Fruit fly (Drosophila melanogaster) whole organism, embryonic: ENCODE results near the gene GstD7.
A peak's percentile ranks its signal among the peaks of the same experiment; 100 is the strongest.

Source experiments
- Asciz ChIP-seq: fragments of 200-800 bp; sonication (Bioruptor generic); optimal IDR thresholded peaks from 2 replicates; lab custom pipeline; 2017; ENCODE audit warnings: missing biosample characterization, mild to moderate bottlenecking, missing genetic modification characterization, missing genetic modification reagents
- Bgb ChIP-seq: fragments of 200-800 bp; sonication (Bioruptor generic); IDR thresholded peaks from 2 replicates; pipeline ENCODE4 v1.3.6; 2022; ENCODE audit warnings: missing biosample characterization, missing genetic modification characterization; ENCODE audit not compliant: partially characterized antibody
- CG14965 ChIP-seq: fragments of 200-800 bp; sonication (Bioruptor generic); optimal IDR thresholded peaks from 2 replicates; lab custom pipeline; 2016; ENCODE audit warnings: missing biosample characterization, missing genetic modification characterization, borderline replicate concordance
- CG1529 ChIP-seq: fragments of 200-800 bp; sonication (Bioruptor generic); optimal IDR thresholded peaks from 3 replicates; lab custom pipeline; 2018; ENCODE audit warnings: missing biosample characterization, missing genetic modification characterization
- CG17328 ChIP-seq: fragments of 200-800 bp; sonication (Bioruptor generic); IDR thresholded peaks from 2 replicates; pipeline ENCODE4 v1.3.6; 2022; ENCODE audit warnings: missing biosample characterization, missing genetic modification characterization
- CG17359 ChIP-seq: fragments of 200-800 bp; sonication (Bioruptor generic); optimal IDR thresholded peaks from 3 replicates; lab custom pipeline; 2018; ENCODE audit warnings: missing biosample characterization, mild to moderate bottlenecking, missing genetic modification characterization, moderate library complexity
- CG17612 ChIP-seq: fragments of 200-800 bp; sonication (Bioruptor generic); IDR thresholded peaks from 2 replicates; pipeline ENCODE4 v1.3.6; 2022; ENCODE audit warnings: missing biosample characterization, missing genetic modification characterization
- CG2889 ChIP-seq: fragments of 200-800 bp; sonication (Bioruptor generic); IDR thresholded peaks from 3 replicates; pipeline ENCODE4 v1.3.6; 2022; ENCODE audit warnings: missing biosample characterization, missing genetic modification characterization
- CG30403 ChIP-seq: fragments of 200-800 bp; sonication (Bioruptor generic); optimal IDR thresholded peaks from 3 replicates; lab custom pipeline; 2016; ENCODE audit warnings: missing biosample characterization, missing genetic modification characterization
- CG31365 ChIP-seq: fragments of 200-800 bp; sonication (Bioruptor generic); optimal IDR thresholded peaks from 2 replicates; lab custom pipeline; 2018; ENCODE audit warnings: missing biosample characterization, mild to moderate bottlenecking, missing genetic modification characterization
- CG33213 ChIP-seq: fragments of 200-800 bp; sonication (Bioruptor generic); optimal IDR thresholded peaks from 3 replicates; lab custom pipeline; 2016; ENCODE audit warnings: missing biosample characterization, missing genetic modification characterization
- CG4404 ChIP-seq: fragments of 200-800 bp; sonication (Bioruptor generic); IDR thresholded peaks from 2 replicates; pipeline ENCODE4 v1.3.6; 2022; ENCODE audit warnings: missing biosample characterization, missing genetic modification characterization
- CG4617 ChIP-seq: fragments of 200-800 bp; sonication (Bioruptor generic); optimal IDR thresholded peaks from 3 replicates; lab custom pipeline; 2016; ENCODE audit warnings: missing biosample characterization, missing genetic modification characterization, borderline replicate concordance
- CG5180 ChIP-seq: fragments of 200-800 bp; sonication (Bioruptor generic); optimal IDR thresholded peaks from 3 replicates; lab custom pipeline; 2017; ENCODE audit warnings: missing biosample characterization, missing genetic modification characterization, mild to moderate bottlenecking, moderate library complexity, missing genetic modification reagents
- CG5953 ChIP-seq: fragments of 200-800 bp; sonication (Bioruptor generic); IDR thresholded peaks from 2 replicates; pipeline ENCODE4 v1.3.6; 2022; ENCODE audit warnings: missing biosample characterization, missing genetic modification characterization
- CG6272 ChIP-seq: fragments of 200-800 bp; sonication (Bioruptor generic); IDR thresholded peaks from 2 replicates; pipeline ENCODE4 v1.3.6; 2022; ENCODE audit warnings: missing biosample characterization, missing genetic modification characterization
- CG6683 ChIP-seq: fragments of 200-800 bp; sonication (Bioruptor generic); optimal IDR thresholded peaks from 2 replicates; lab custom pipeline; 2017; ENCODE audit warnings: missing biosample characterization, mild to moderate bottlenecking, missing genetic modification characterization, missing genetic modification reagents
- CG6854 ChIP-seq: fragments of 200-800 bp; sonication (Bioruptor generic); optimal IDR thresholded peaks from 3 replicates; lab custom pipeline; 2017; ENCODE audit warnings: missing biosample characterization, mild to moderate bottlenecking, missing genetic modification characterization
- CG7963 ChIP-seq: fragments of 200-800 bp; sonication (Bioruptor generic); IDR thresholded peaks from 3 replicates; pipeline ENCODE4 v1.3.6; 2022; ENCODE audit warnings: missing biosample characterization, missing genetic modification characterization; ENCODE audit not compliant: partially characterized antibody
- CG8765 ChIP-seq: fragments of 200-800 bp; sonication (Bioruptor generic); IDR thresholded peaks from 2 replicates; pipeline ENCODE4 v1.3.6; 2022; ENCODE audit warnings: missing biosample characterization, missing genetic modification characterization
- CG9727 ChIP-seq: fragments of 200-800 bp; sonication (Bioruptor generic); optimal IDR thresholded peaks from 3 replicates; lab custom pipeline; 2017; ENCODE audit warnings: missing biosample characterization, mild to moderate bottlenecking, missing genetic modification characterization
- Drgx ChIP-seq: fragments of 200-800 bp; sonication (Bioruptor generic); IDR thresholded peaks from 2 replicates; pipeline ENCODE4 v1.3.6; 2022; ENCODE audit warnings: missing biosample characterization, missing genetic modification characterization
- Fer2 ChIP-seq: fragments of 200-800 bp; sonication (Bioruptor generic); optimal IDR thresholded peaks from 2 replicates; lab custom pipeline; 2018; ENCODE audit warnings: missing biosample characterization, mild to moderate bottlenecking, missing genetic modification characterization, moderate library complexity
- Hand ChIP-seq: fragments of 200-800 bp; sonication (Bioruptor generic); optimal IDR thresholded peaks from 2 replicates; lab custom pipeline; 2017; ENCODE audit warnings: mild to moderate bottlenecking, missing biosample characterization, missing genetic modification reagents, missing genetic modification characterization
- MBD-R2 ChIP-seq: fragments of 200-800 bp; sonication (Bioruptor generic); IDR thresholded peaks from 2 replicates; pipeline ENCODE4 v1.3.6; 2022; ENCODE audit warnings: missing biosample characterization, missing genetic modification characterization
- MESR4 ChIP-seq: fragments of 200-800 bp; sonication (Bioruptor generic); optimal IDR thresholded peaks from 2 replicates; lab custom pipeline; 2018; ENCODE audit warnings: missing biosample characterization, mild to moderate bottlenecking, missing genetic modification characterization, moderate library complexity
- Myb ChIP-seq: fragments of 200-800 bp; sonication (Bioruptor generic); optimal IDR thresholded peaks from 2 replicates; lab custom pipeline; 2016; ENCODE audit warnings: missing biosample characterization, missing genetic modification characterization
- NK7.1 ChIP-seq: fragments of 200-800 bp; sonication (Bioruptor generic); optimal IDR thresholded peaks from 3 replicates; lab custom pipeline; 2016; ENCODE audit warnings: missing biosample characterization, missing genetic modification characterization
- Oaz ChIP-seq: fragments of 200-800 bp; sonication (Bioruptor generic); IDR thresholded peaks from 2 replicates; pipeline ENCODE4 v1.3.6; 2022; ENCODE audit warnings: missing biosample characterization, missing genetic modification characterization
- Rx ChIP-seq: fragments of 200-800 bp; sonication (Bioruptor generic); IDR thresholded peaks from 2 replicates; pipeline ENCODE4 v1.3.6; 2022; ENCODE audit warnings: missing biosample characterization, missing genetic modification characterization
- Sox100B ChIP-seq: fragments of 200-800 bp; sonication (Bioruptor generic); optimal IDR thresholded peaks from 3 replicates; lab custom pipeline; 2018; ENCODE audit warnings: missing biosample characterization, mild to moderate bottlenecking, missing genetic modification characterization
- Stat92E ChIP-seq, 3 experiments: fragments of >200 bp in 2 of 3; fragments of 200-800 bp in 1 of 3; sonication (Bioruptor generic) in 1 of 3; optimal IDR thresholded peaks; 2 replicates each; lab custom pipeline; 2017 to 2019; ENCODE audit warnings: missing biosample characterization in 3 of 3, missing genetic modification characterization in 3 of 3, mild to moderate bottlenecking in 1 of 3, moderate library complexity in 1 of 3
- Vsx1 ChIP-seq: fragments of 200-800 bp; sonication (Bioruptor generic); optimal IDR thresholded peaks from 2 replicates; lab custom pipeline; 2017; ENCODE audit warnings: missing biosample characterization, mild to moderate bottlenecking, missing genetic modification characterization, missing genetic modification reagents
- corto ChIP-seq: fragments of 200-800 bp; sonication (Bioruptor generic); optimal IDR thresholded peaks from 2 replicates; lab custom pipeline; 2016; ENCODE audit warnings: missing biosample characterization, mild to moderate bottlenecking, missing genetic modification characterization, moderate library complexity
- danr ChIP-seq: fragments of 200-800 bp; sonication (Bioruptor generic); IDR thresholded peaks from 2 replicates; pipeline ENCODE4 v1.3.6; 2022; ENCODE audit warnings: missing biosample characterization, missing genetic modification characterization
- fu2 ChIP-seq: fragments of 200-800 bp; sonication (Bioruptor generic); optimal IDR thresholded peaks from 2 replicates; lab custom pipeline; 2016; ENCODE audit warnings: missing biosample characterization, missing genetic modification characterization
- h ChIP-seq: fragments of >200 bp; optimal IDR thresholded peaks from 2 replicates; lab custom pipeline; 2017
- hbn ChIP-seq: fragments of 200-800 bp; sonication (Bioruptor generic); IDR thresholded peaks from 2 replicates; pipeline ENCODE4 v1.3.6; 2022; ENCODE audit warnings: missing biosample characterization, missing genetic modification characterization; ENCODE audit not compliant: partially characterized antibody
- insv ChIP-seq, 2 experiments: fragments of 200-800 bp; sonication (Bioruptor generic); optimal IDR thresholded peaks; 3 replicates each; lab custom pipeline; 2016 to 2018; ENCODE audit warnings: missing biosample characterization in 2 of 2, missing genetic modification characterization in 2 of 2
- inv ChIP-seq: fragments of 200-800 bp; sonication (Bioruptor generic); IDR thresholded peaks from 2 replicates; pipeline ENCODE4 v1.3.6; 2022; ENCODE audit warnings: missing biosample characterization, missing genetic modification characterization; ENCODE audit not compliant: partially characterized antibody
- lilli ChIP-seq: fragments of 200-800 bp; sonication (Bioruptor generic); optimal IDR thresholded peaks from 3 replicates; lab custom pipeline; 2016; ENCODE audit warnings: missing biosample characterization, missing genetic modification characterization
- lov ChIP-seq, 2 experiments: fragments of 200-800 bp in 1 of 2; fragments of >200 bp in 1 of 2; sonication (Bioruptor generic) in 1 of 2; IDR thresholded peaks in 1 of 2; optimal IDR thresholded peaks in 1 of 2; 2 replicates in 1 of 2; 3 replicates in 1 of 2; pipeline versions ENCODE4 v1.3.6 to Lab custom; 2017 to 2022; ENCODE audit warnings: missing biosample characterization in 1 of 2, missing genetic modification characterization in 1 of 2
- otp ChIP-seq: fragments of 200-800 bp; sonication (Bioruptor generic); IDR thresholded peaks from 3 replicates; pipeline ENCODE4, ENCODE4 v1.3.6; 2022; ENCODE audit warnings: missing biosample characterization, missing genetic modification characterization
- p53 ChIP-seq: fragments of 200-800 bp; sonication (Bioruptor generic); optimal IDR thresholded peaks from 2 replicates; lab custom pipeline; 2016; ENCODE audit warnings: missing biosample characterization, missing genetic modification characterization
- pum ChIP-seq: fragments of 200-800 bp; sonication (Bioruptor generic); optimal IDR thresholded peaks from 2 replicates; lab custom pipeline; 2016; ENCODE audit warnings: missing biosample characterization, missing genetic modification characterization
- pzg ChIP-seq: fragments of 200-800 bp; sonication (Bioruptor generic); optimal IDR thresholded peaks from 3 replicates; lab custom pipeline; 2018; ENCODE audit warnings: missing biosample characterization, mild to moderate bottlenecking, missing genetic modification characterization, moderate library complexity
- seq ChIP-seq: fragments of 200-800 bp; sonication (Bioruptor generic); IDR thresholded peaks from 2 replicates; pipeline ENCODE4 v1.3.6; 2022; ENCODE audit warnings: missing biosample characterization, missing genetic modification characterization
- so ChIP-seq: fragments of 200-800 bp; sonication (Bioruptor generic); IDR thresholded peaks from 3 replicates; pipeline ENCODE4 v1.3.6; 2022; ENCODE audit warnings: missing biosample characterization, missing genetic modification characterization
- wdn ChIP-seq: fragments of 200-800 bp; sonication (Bioruptor generic); IDR thresholded peaks from 2 replicates; pipeline ENCODE4 v1.3.6; 2022; ENCODE audit warnings: missing biosample characterization, missing genetic modification characterization

Gene GstD7

dm6 chr3R:12352003-12352402, 26.3 kb upstream of the GstD7 start, which contains the start of gene CG10041:
CG10041 (minus strand) TSS chr3R:12352103.
- no peak for TF ChIP-seq pum (GFP tag; lab: Kevin White, UChicago)
- no peak for TF ChIP-seq so (GFP tag; lab: Robert Waterston, UW)
- no peak for TF ChIP-seq CG2889
- no peak for TF ChIP-seq CG30403 (GFP tag; lab: Kevin White, UChicago)
- TF ChIP-seq CG4617 (GFP tag; lab: Kevin White, UChicago) = no peak
- no peak for TF ChIP-seq CG1529 (GFP tag; lab: Kevin White, UChicago)
- no peak for TF ChIP-seq CG33213
- no peak for TF ChIP-seq Bgb (GFP tag; lab: Robert Waterston, UW)
- TF ChIP-seq corto (GFP tag; lab: Kevin White, UChicago) = no peak
- no peak for TF ChIP-seq CG5953 (GFP tag; lab: Robert Waterston, UW)
- TF ChIP-seq, all 482 proteins: peak for 0

- TF ChIP-seq CG6854 (no peak), Asciz (GFP tag; lab: Kevin White, UChicago) (no peak), Hand (GFP tag; lab: Kevin White, UChicago) (no peak), insv (GFP tag; optimal IDR thresholded peaks at IDR 0.05; lab: Kevin White, UChicago) (no peak), Oaz (no peak), NK7.1 (GFP tag; lab: Kevin White, UChicago) (no peak), CG17359 (tag; lab: Kevin White, UChicago) (no peak), CG8765 (no peak), wdn (GFP tag; lab: Robert Waterston, UW) (no peak), MESR4 (GFP tag; lab: Kevin White, UChicago) (peak; percentile 96), MBD-R2 (peak; percentile 82), otp (GFP tag; lab: Robert Waterston, UW) (no peak), h (lab: Kevin White, UChicago) (no peak), CG5180 (GFP tag; lab: Kevin White, UChicago) (no peak), Drgx (GFP tag; lab: Robert Waterston, UW) (no peak), CG17328 (GFP tag; lab: Robert Waterston, UW) (0 out of 2 replicates have a peak, but pooled peaks have one; percentile 27), CG7963 (no peak), CG14965 (GFP tag; lab: Kevin White, UChicago) (no peak), Fer2 (tag; lab: Kevin White, UChicago) (no peak), lov (optimal IDR thresholded peaks at IDR 0.05; lab: Kevin White, UChicago) (no peak), lov (GFP tag; IDR thresholded peaks at IDR 0.05; lab: Robert Waterston, UW) (no peak), Stat92E (GFP tag; optimal IDR thresholded peaks at IDR 0.05; lab: Kevin White, UChicago) (no peak), p53 (no peak), CG4404 (GFP tag; lab: Robert Waterston, UW) (no peak), seq (GFP tag; lab: Robert Waterston, UW) (no peak), Sox100B (GFP tag; lab: Kevin White, UChicago) (no peak), lilli (GFP tag; lab: Kevin White, UChicago) (no peak), Vsx1 (GFP tag; lab: Kevin White, UChicago) (no peak), pzg (GFP tag; lab: Kevin White, UChicago) (peak; percentile 67), CG31365 (no peak), fu2 (GFP tag; lab: Kevin White, UChicago) (no peak), hbn (GFP tag; lab: Robert Waterston, UW) (peak; percentile 71), CG1529 (GFP tag; lab: Kevin White, UChicago) (no peak), Rx (GFP tag; lab: Robert Waterston, UW) (no peak), CG6683 (GFP tag; lab: Kevin White, UChicago) (no peak), CG9727 (GFP tag; lab: Kevin White, UChicago) (no peak), inv (GFP tag; lab: Robert Waterston, UW) (peak; percentile 62; the same call in 1 of the 2 replicates), Myb (GFP tag; lab: Kevin White, UChicago) (peak; percentile 65), danr (GFP tag; lab: Robert Waterston, UW) (no peak), CG6272 (no peak), CG17612 (GFP tag; lab: Robert Waterston, UW) (no peak)
These were observed 22.3 kb upstream of the GstD7 start, which contains the start of gene MBD-R2 for dm6 chr3R:12356044-12356443. MBD-R2 (minus strand) TSS chr3R:12356265.
